Fruit fly (Drosophila melanogaster) S2 (cell line): ENCODE data around the gene CG32266.

Experiments
- CG8478 ChIP-seq: fragments of >200 bp; optimal IDR thresholded peaks from 2 replicates; lab custom pipeline; 2018
- CTCF ChIP-seq, 2 experiments: fragments of >200 bp; optimal IDR thresholded peaks; 2 replicates each; lab custom pipeline; 2018

DNA sequence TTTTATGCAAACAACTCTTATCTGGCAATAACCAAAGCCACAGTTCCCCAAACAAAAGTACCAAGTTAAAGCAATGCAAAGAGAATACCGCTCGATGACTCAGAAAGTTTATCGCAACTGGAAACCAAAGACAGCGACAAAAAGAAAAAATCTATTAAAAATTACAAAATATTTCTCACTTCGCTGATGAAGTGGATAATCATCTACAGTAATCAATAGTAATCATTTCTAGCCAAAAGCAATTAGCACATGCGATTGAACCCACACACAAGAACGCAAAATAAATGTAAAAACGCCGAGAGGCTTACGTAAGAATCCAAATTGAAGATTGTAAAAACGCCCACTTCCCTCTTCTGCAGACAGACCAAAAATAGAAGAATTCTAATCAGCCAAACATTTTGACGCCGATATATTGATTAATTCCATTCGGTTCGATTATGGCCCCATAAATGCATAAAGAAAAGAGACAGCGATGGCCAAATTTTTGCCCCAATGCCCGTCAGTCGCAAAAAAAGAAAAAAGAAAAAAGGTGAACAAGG lies 14.0 kb upstream of the CG32266 start:
- TF ChIP-seq CTCF (optimal IDR thresholded peaks at IDR 0.05; lab: Kevin White, UChicago) (no peak), CG8478 (lab: Kevin White, UChicago) (no peak)
